Worm (Caenorhabditis elegans): ENCODE results near the gene srx-44.

- TF ChIP-seq nhr-120 (GFP tag; IDR thresholded peaks at IDR 0.05) = no peak
- no peak for TF ChIP-seq aptf-3 (GFP tag; IDR thresholded peaks at IDR 0.05)
- TF ChIP-seq ccch-3 (GFP tag; optimal IDR thresholded peaks at IDR 0.05) = no peak
- no peak for TF ChIP-seq efl-1 (GFP tag; optimal IDR thresholded peaks at IDR 0.05)
- TF ChIP-seq ztf-26 (tag; optimal IDR thresholded peaks at IDR 0.05) = no peak
- TF ChIP-seq ceh-58 (GFP tag; IDR thresholded peaks at IDR 0.05) = no peak
- no peak for TF ChIP-seq unc-130 (GFP tag; optimal IDR thresholded peaks at IDR 0.05)
- no peak for TF ChIP-seq madf-10 (tag; optimal IDR thresholded peaks at IDR 0.05)
- no peak for TF ChIP-seq mel-28 (tag; optimal IDR thresholded peaks at IDR 0.05; ENCODE audit: borderline replicate concordance)
- TF ChIP-seq B0336.3 (GFP tag; IDR thresholded peaks at IDR 0.05) = no peak
- no peak for TF ChIP-seq nhr-179 (tag; optimal IDR thresholded peaks at IDR 0.05)
- no peak for TF ChIP-seq pbrm-1 (GFP tag; IDR thresholded peaks at IDR 0.05)
Observed at ce11 chrV:16046573-16046972, 26.4 kb downstream of the srx-44 start, which contains the start of gene ZK285.2.
